Worm (Caenorhabditis elegans) whole organism, L1 larva: ENCODE measurements around the gene F56H9.6.

Source experiments
- C04F5.9 ChIP-seq: sonication (generic microtip); optimal IDR thresholded peaks from 2 replicates; lab custom pipeline; 2016; ENCODE audit warnings: missing genetic modification characterization, missing compliant biosample characterization
- F16B12.6 ChIP-seq: fragments of 150-350 bp; optimal IDR thresholded peaks from 2 replicates; lab custom pipeline; 2014; ENCODE audit warnings: missing biosample characterization, missing genetic modification characterization
- alr-1 ChIP-seq: fragments of 200-800 bp; sonication (Bioruptor generic); optimal IDR thresholded peaks from 2 replicates; lab custom pipeline; 2018; ENCODE audit warnings: borderline replicate concordance, mild to moderate bottlenecking, missing genetic modification characterization, missing compliant biosample characterization
- aly-2 ChIP-seq: fragments of 150-350 bp; optimal IDR thresholded peaks from 2 replicates; lab custom pipeline; 2014; ENCODE audit warnings: missing biosample characterization, missing genetic modification characterization
- ceh-63 ChIP-seq: fragments of 200-800 bp; sonication (Bioruptor generic); optimal IDR thresholded peaks from 2 replicates; lab custom pipeline; 2018; ENCODE audit warnings: mild to moderate bottlenecking, missing genetic modification characterization, missing compliant biosample characterization
- ceh-8 ChIP-seq: fragments of 200-800 bp; sonication (Bioruptor generic); optimal IDR thresholded peaks from 2 replicates; lab custom pipeline; 2018; ENCODE audit warnings: mild to moderate bottlenecking, missing genetic modification characterization, moderate library complexity, missing compliant biosample characterization
- ceh-90 ChIP-seq: sonication (generic microtip); optimal IDR thresholded peaks from 2 replicates; lab custom pipeline; 2016; ENCODE audit warnings: missing genetic modification characterization, missing compliant biosample characterization
- dpl-1 ChIP-seq, 3 experiments: fragments of 150-350 bp in 2 of 3; sonication (generic microtip) in 1 of 3; optimal IDR thresholded peaks; 2 replicates each; lab custom pipeline; 2014 to 2017; ENCODE audit warnings: missing biosample characterization in 3 of 3, missing genetic modification characterization in 3 of 3, missing genetic modification reagents in 3 of 3
- dsc-1 ChIP-seq: sonication (generic microtip); optimal IDR thresholded peaks from 2 replicates; lab custom pipeline; 2016; ENCODE audit warnings: mild to moderate bottlenecking, missing genetic modification characterization, missing compliant biosample characterization
- efl-3 ChIP-seq: fragments of 200-800 bp; sonication (Bioruptor generic); optimal IDR thresholded peaks from 2 replicates; lab custom pipeline; 2018; ENCODE audit warnings: mild to moderate bottlenecking, missing genetic modification characterization, missing compliant biosample characterization
- elt-3 ChIP-seq, 6 experiments: fragments of 150-350 bp in 1 of 6; sonication (generic microtip); optimal IDR thresholded peaks; 2 replicates each; lab custom pipeline; 2017 to 2018; ENCODE audit warnings: missing biosample characterization in 6 of 6, missing genetic modification characterization in 6 of 6, inconsistent platforms in 1 of 6
- ets-5 ChIP-seq: fragments of 200-800 bp; sonication (Bioruptor generic); IDR thresholded peaks from 2 replicates; pipeline ENCODE4 v1.3.6; 2022; ENCODE audit warnings: missing genetic modification characterization, missing compliant biosample characterization
- fkh-10 ChIP-seq: sonication (generic microtip); optimal IDR thresholded peaks from 2 replicates; lab custom pipeline; 2017; ENCODE audit warnings: missing biosample characterization, missing genetic modification reagents, missing genetic modification characterization
- fkh-8 ChIP-seq: sonication (generic microtip); optimal IDR thresholded peaks from 2 replicates; lab custom pipeline; 2016; ENCODE audit warnings: mild to moderate bottlenecking, missing genetic modification characterization, missing compliant biosample characterization
- fos-1 ChIP-seq: fragments of 150-350 bp; optimal IDR thresholded peaks from 2 replicates; lab custom pipeline; 2014; ENCODE audit warnings: missing biosample characterization, missing genetic modification characterization
- grh-1 ChIP-seq: fragments of 200-800 bp; sonication (Bioruptor generic); IDR thresholded peaks from 2 replicates; pipeline ENCODE4 v1.3.6; 2022; ENCODE audit warnings: missing genetic modification reagents, missing genetic modification characterization, missing compliant biosample characterization
- hlh-17 ChIP-seq: fragments of 200-800 bp; sonication (Bioruptor generic); optimal IDR thresholded peaks from 2 replicates; lab custom pipeline; 2018; ENCODE audit warnings: missing genetic modification characterization, mild to moderate bottlenecking, missing compliant biosample characterization, moderate library complexity, borderline replicate concordance
- hpl-2 ChIP-seq: fragments of 150-350 bp; optimal IDR thresholded peaks from 2 replicates; lab custom pipeline; 2014; ENCODE audit warnings: missing biosample characterization, missing genetic modification reagents, missing genetic modification characterization
- irx-1 ChIP-seq: sonication (generic microtip); optimal IDR thresholded peaks from 2 replicates; lab custom pipeline; 2016; ENCODE audit warnings: missing genetic modification characterization, missing compliant biosample characterization
- lin-35 ChIP-seq, 2 experiments: fragments of 150-350 bp; optimal IDR thresholded peaks; 2 replicates each; lab custom pipeline; 2014; ENCODE audit warnings: missing biosample characterization in 2 of 2, missing genetic modification characterization in 2 of 2, missing genetic modification reagents in 2 of 2
- lsy-2 ChIP-seq, 2 experiments: fragments of 150-350 bp; optimal IDR thresholded peaks; 2 replicates each; lab custom pipeline; 2014; ENCODE audit warnings: missing biosample characterization in 2 of 2, missing genetic modification characterization in 2 of 2
- mab-9 ChIP-seq: fragments of 200-800 bp; sonication (Bioruptor generic); IDR thresholded peaks from 2 replicates; pipeline ENCODE4 v1.3.6; 2022; ENCODE audit warnings: missing genetic modification reagents, missing genetic modification characterization, missing compliant biosample characterization
- mef-2 ChIP-seq: fragments of 150-350 bp; optimal IDR thresholded peaks from 2 replicates; lab custom pipeline; 2014; ENCODE audit warnings: missing biosample characterization, missing genetic modification characterization
- nhr-11 ChIP-seq: fragments of 150-350 bp; optimal IDR thresholded peaks from 2 replicates; lab custom pipeline; 2014; ENCODE audit warnings: missing biosample characterization, missing genetic modification characterization
- nhr-19 ChIP-seq: fragments of 200-800 bp; sonication (Bioruptor generic); conservative IDR thresholded peaks from 2 replicates; pipeline ENCODE4 v1.3.6; 2022; ENCODE audit warnings: missing genetic modification characterization, missing compliant biosample characterization
- nhr-20 ChIP-seq: sonication (generic microtip); optimal IDR thresholded peaks from 2 replicates; lab custom pipeline; 2016; ENCODE audit warnings: mild to moderate bottlenecking, missing genetic modification characterization, missing compliant biosample characterization
- nhr-237 ChIP-seq: fragments of 150-350 bp; optimal IDR thresholded peaks from 2 replicates; lab custom pipeline; 2014; ENCODE audit warnings: missing biosample characterization, missing genetic modification characterization
- nhr-47 ChIP-seq: sonication (generic microtip); optimal IDR thresholded peaks from 2 replicates; lab custom pipeline; 2016; ENCODE audit warnings: mild to moderate bottlenecking, missing genetic modification characterization, moderate library complexity, missing compliant biosample characterization
- nhr-77 ChIP-seq: fragments of 150-350 bp; optimal IDR thresholded peaks from 2 replicates; lab custom pipeline; 2014; ENCODE audit warnings: missing biosample characterization, missing genetic modification characterization
- nhr-90 ChIP-seq: sonication (generic microtip); optimal IDR thresholded peaks from 2 replicates; lab custom pipeline; 2016; ENCODE audit warnings: mild to moderate bottlenecking, missing genetic modification characterization, missing compliant biosample characterization; ENCODE audit not compliant: poor library complexity
- pax-3 ChIP-seq: fragments of 200-800 bp; sonication (Bioruptor generic); optimal IDR thresholded peaks from 2 replicates; lab custom pipeline; 2018; ENCODE audit warnings: mild to moderate bottlenecking, missing genetic modification characterization, moderate library complexity, missing compliant biosample characterization
- pqm-1 ChIP-seq: sonication (generic microtip); optimal IDR thresholded peaks from 3 replicates; lab custom pipeline; 2017; ENCODE audit warnings: missing biosample characterization, missing genetic modification characterization
- rnt-1 ChIP-seq: sonication (generic microtip); optimal IDR thresholded peaks from 2 replicates; lab custom pipeline; 2016; ENCODE audit warnings: mild to moderate bottlenecking, missing genetic modification characterization, moderate library complexity, missing compliant biosample characterization
- skn-1 ChIP-seq: fragments of 150-350 bp; optimal IDR thresholded peaks from 2 replicates; lab custom pipeline; 2014; ENCODE audit warnings: missing biosample characterization, missing genetic modification characterization
- sox-4 ChIP-seq: sonication (generic microtip); optimal IDR thresholded peaks from 2 replicates; lab custom pipeline; 2016; ENCODE audit warnings: missing genetic modification characterization, missing compliant biosample characterization
- swsn-7 ChIP-seq: sonication (generic microtip); optimal IDR thresholded peaks from 2 replicates; lab custom pipeline; 2016; ENCODE audit warnings: missing genetic modification characterization, missing compliant biosample characterization
- unc-30 ChIP-seq: sonication (generic microtip); optimal IDR thresholded peaks from 2 replicates; lab custom pipeline; 2017; ENCODE audit warnings: missing biosample characterization, missing genetic modification characterization
- unc-98 ChIP-seq: fragments of 200-800 bp; sonication (Bioruptor generic); IDR thresholded peaks from 2 replicates; pipeline ENCODE4 v1.3.6; 2022; ENCODE audit warnings: missing genetic modification characterization, missing compliant biosample characterization
- xbp-1 ChIP-seq: sonication (generic microtip); optimal IDR thresholded peaks from 2 replicates; lab custom pipeline; 2016; ENCODE audit warnings: missing genetic modification characterization, missing compliant biosample characterization
- zag-1 ChIP-seq: fragments of 150-350 bp; optimal IDR thresholded peaks from 2 replicates; lab custom pipeline; 2014; ENCODE audit warnings: missing biosample characterization, missing genetic modification characterization
- zip-4 ChIP-seq: fragments of 200-800 bp; sonication (Bioruptor generic); optimal IDR thresholded peaks from 2 replicates; lab custom pipeline; 2018; ENCODE audit warnings: mild to moderate bottlenecking, missing genetic modification characterization, moderate library complexity, missing compliant biosample characterization
- ztf-4 ChIP-seq: fragments of 150-350 bp; optimal IDR thresholded peaks from 2 replicates; lab custom pipeline; 2014; ENCODE audit warnings: missing biosample characterization, missing genetic modification characterization

F56H9.6 gene

ce11 chrV:12596795-12597194, 32.8 kb downstream of the F56H9.6 start (continued):
- TF ChIP-seq pax-3 (peak; percentile 1), fos-1 (no peak), nhr-19 (GFP tag; lab: Robert Waterston, UW) (peak; percentile 65), zip-4 (GFP tag; lab: Kevin White, UChicago) (no peak), nhr-47 (peak; percentile 64), ets-5 (no peak), fkh-10 (no peak), nhr-237 (tag; lab: Kevin White, UChicago) (no peak), ceh-8 (GFP tag; lab: Kevin White, UChicago) (no peak), pqm-1 (tag; lab: Kevin White, UChicago) (no peak), mab-9 (GFP tag; lab: Robert Waterston, UW) (no peak), zag-1 (tag; lab: Kevin White, UChicago) (no peak), hlh-17 (GFP tag; lab: Kevin White, UChicago) (no peak), ceh-90 (tag; lab: Kevin White, UChicago) (no peak), F16B12.6 (peak; percentile 21), nhr-20 (tag; lab: Kevin White, UChicago) (peak; percentile 59), dpl-1 (GFP tag; optimal IDR thresholded peaks at IDR 0.05; lab: Kevin White, UChicago) (peak in 2 of 3 experiments; percentile 33 to 34), ztf-4 (tag; lab: Kevin White, UChicago) (no peak), skn-1 (tag; lab: Kevin White, UChicago) (peak; percentile 41), C04F5.9 (tag; lab: Kevin White, UChicago) (no peak), swsn-7 (tag; lab: Kevin White, UChicago) (peak; percentile 58), xbp-1 (peak; percentile 52), elt-3 (tag; optimal IDR thresholded peaks at IDR 0.05; lab: Kevin White, UChicago) (peak in 2 of 6 experiments; percentile 2 to 8)

- no peak for TF ChIP-seq nhr-77 (tag; lab: Kevin White, UChicago)
- TF ChIP-seq mef-2 (tag; lab: Kevin White, UChicago), result no peak
These were observed 33.4 kb downstream of the F56H9.6 start, which contains the start of gene mma-1 for ce11 chrV:12596196-12596595. Gene mma-1 (minus strand): TSS chrV:12596296.

DNA sequence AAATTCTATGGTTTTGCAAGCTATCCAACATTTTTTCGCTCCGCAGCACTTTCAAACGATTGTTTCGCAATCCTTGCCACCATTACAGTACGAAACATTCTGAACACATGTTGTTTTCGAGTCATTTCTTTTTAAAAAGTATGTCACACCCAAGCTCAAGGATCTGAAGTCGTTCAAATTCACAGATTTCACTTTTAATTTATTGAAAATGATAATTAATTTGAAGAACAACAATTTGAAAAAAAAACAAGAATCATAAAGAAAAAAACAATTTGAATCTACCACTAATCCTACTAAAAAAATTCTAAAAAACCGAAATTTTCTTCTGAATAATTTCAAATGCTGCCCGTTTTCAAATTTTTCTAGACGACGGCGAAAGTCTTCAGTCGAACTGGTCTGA, 37.3 kb downstream of the F56H9.6 start, which contains the start of gene C14C10.2:
TSS of gene C14C10.2 (minus strand) at position 101 of the 400 bp plus-strand sequence.
- TF ChIP-seq aly-2 (tag; lab: Kevin White, UChicago) (peak; percentile 26), irx-1 (no peak)

ce11 chrV:12590601-12591000, 39.0 kb downstream of the F56H9.6 start, which contains the start of gene ttr-43:
Gene ttr-43 (minus strand): TSS chrV:12590701.
- TF ChIP-seq lsy-2 (tag; optimal IDR thresholded peaks at IDR 0.05; lab: Kevin White, UChicago), result no peak
- TF ChIP-seq fos-1, result no peak

DNA sequence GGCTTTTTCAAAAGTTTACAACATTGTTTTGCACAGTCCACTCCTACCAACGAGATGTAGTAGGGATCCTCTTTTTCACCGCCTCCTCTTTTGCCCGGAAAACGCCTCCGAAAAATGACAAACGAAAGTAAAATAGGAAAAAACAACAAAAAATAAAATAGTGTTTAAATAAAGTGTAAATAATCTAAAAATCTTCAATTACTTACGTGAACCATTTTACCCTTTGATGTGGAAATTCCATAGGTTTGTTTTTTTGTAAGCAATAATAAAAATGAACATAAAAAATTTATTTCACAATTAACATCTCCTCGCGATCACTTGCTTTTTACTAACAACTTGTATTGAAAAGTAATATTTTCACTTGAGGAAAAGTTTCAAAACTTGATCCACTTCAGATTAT, 41.6 kb downstream of the F56H9.6 start, which contains the start of gene C14C10.1:
TSS of gene C14C10.1 (plus strand) at position 301 of the 400 bp plus-strand sequence.
- TF ChIP-seq C04F5.9 (tag; lab: Kevin White, UChicago) (no peak), alr-1 (tag; lab: Kevin White, UChicago) (no peak), dpl-1 (GFP tag; optimal IDR thresholded peaks at IDR 0.05; lab: Kevin White, UChicago) (no peak), rnt-1 (tag; lab: Kevin White, UChicago) (no peak)

ce11 chrV:12586793-12587192, 42.9 kb downstream of the F56H9.6 start:
- TF ChIP-seq lin-35 (GFP tag; optimal IDR thresholded peaks at IDR 0.05; lab: Kevin White, UChicago), result no peak
- no peak for TF ChIP-seq dpl-1 (GFP tag; optimal IDR thresholded peaks at IDR 0.05; lab: Kevin White, UChicago)
- no peak for TF ChIP-seq mef-2 (tag; lab: Kevin White, UChicago)
- peak; percentile 42 for TF ChIP-seq fkh-8 (tag; lab: Kevin White, UChicago)
- TF ChIP-seq dsc-1 (tag; lab: Kevin White, UChicago), result peak; percentile 76
- TF ChIP-seq hpl-2 (GFP tag; lab: Kevin White, UChicago), result no peak
- no peak for TF ChIP-seq grh-1 (GFP tag; lab: Robert Waterston, UW)
- TF ChIP-seq sox-4 (tag; lab: Kevin White, UChicago), result no peak
- TF ChIP-seq zip-4 (GFP tag; lab: Kevin White, UChicago), result no peak
- TF ChIP-seq ztf-4 (tag; lab: Kevin White, UChicago), result no peak
- TF ChIP-seq skn-1 (tag; lab: Kevin White, UChicago), result no peak
- TF ChIP-seq nhr-90 (tag; lab: Kevin White, UChicago), result no peak
- no peak for TF ChIP-seq unc-98
- TF ChIP-seq unc-30 (tag; lab: Kevin White, UChicago), result no peak
- TF ChIP-seq nhr-11, result no peak
- no peak for TF ChIP-seq ceh-63 (GFP tag; lab: Kevin White, UChicago)
- TF ChIP-seq nhr-47, result no peak
- no peak for TF ChIP-seq efl-3
- peak; percentile 79 for TF ChIP-seq pax-3
- no peak for TF ChIP-seq swsn-7 (tag; lab: Kevin White, UChicago)
- TF ChIP-seq nhr-237 (tag; lab: Kevin White, UChicago), result no peak
